Fruit fly (Drosophila melanogaster): ENCODE results near the gene vex.

Gene vex

dm6 chrX:11039788-11040187, at the start of gene vex:
vex (minus strand) TSS chrX:11039901.
- TF ChIP-seq eve (GFP tag; optimal IDR thresholded peaks at IDR 0.05) (no peak), zf30C (GFP tag; optimal IDR thresholded peaks at IDR 0.05) (peak; percentile 26), Jarid2 (GFP tag; optimal IDR thresholded peaks at IDR 0.05) (peak; percentile 35), Adf1 (GFP tag; IDR thresholded peaks at IDR 0.05) (peak; percentile 79), CG15479 (GFP tag; optimal IDR thresholded peaks at IDR 0.05) (peak; percentile 66), ewg (GFP tag; optimal IDR thresholded peaks at IDR 0.05) (peak; percentile 33), Deaf1 (tag; optimal IDR thresholded peaks at IDR 0.05) (peak; percentile 94), tll (GFP tag; optimal IDR thresholded peaks at IDR 0.05) (no peak)

dm6 chrX:11088778-11089340, 49.2 kb upstream of the vex start, which contains the start of gene Vago:
Vago (plus strand) TSS chrX:11089290.
- TF ChIP-seq CG2678 (tag; optimal IDR thresholded peaks at IDR 0.05) (peak; percentile 14), CG5180 (GFP tag; optimal IDR thresholded peaks at IDR 0.05) (no peak), row (GFP tag; IDR thresholded peaks at IDR 0.05) (0 out of 3 replicates have a peak, but pooled peaks have one; percentile 15), CG11695 (GFP tag; IDR thresholded peaks at IDR 0.05) (0 out of 3 replicates have a peak, but pooled peaks have one; percentile 30)

dm6 chrX:11087384-11087783, 47.7 kb upstream of the vex start:
- TF ChIP-seq Fer2 (tag; optimal IDR thresholded peaks at IDR 0.05) (no peak), fd96Cb (tag; optimal IDR thresholded peaks at IDR 0.05) (no peak), slp2 (GFP tag; optimal IDR thresholded peaks at IDR 0.05) (no peak), oc (tag; optimal IDR thresholded peaks at IDR 0.05) (no peak), ken (GFP tag; IDR thresholded peaks at IDR 0.05) (0 out of 3 replicates have a peak, but pooled peaks have one; percentile 22), emc (GFP tag; optimal IDR thresholded peaks at IDR 0.05) (no peak), sob (GFP tag; IDR thresholded peaks at IDR 0.05) (0 out of 2 replicates have a peak, but pooled peaks have one; percentile 12), sqz (GFP tag; optimal IDR thresholded peaks at IDR 0.05) (no peak), unpg (GFP tag; optimal IDR thresholded peaks at IDR 0.05) (peak; percentile 0), Myb (GFP tag; optimal IDR thresholded peaks at IDR 0.05) (no peak), Blimp-1 (GFP tag; optimal IDR thresholded peaks at IDR 0.05) (peak; percentile 17), lab (GFP tag; optimal IDR thresholded peaks at IDR 0.05) (peak; percentile 13), Ets97D (GFP tag; optimal IDR thresholded peaks at IDR 0.05) (peak; percentile 78), CG10321 (GFP tag; IDR thresholded peaks at IDR 0.05) (no peak), gem (tag; optimal IDR thresholded peaks at IDR 0.05) (peak; percentile 37), pan (optimal IDR thresholded peaks at IDR 0.05) (no peak), pan (GFP tag; optimal IDR thresholded peaks at IDR 0.05 in 1 of 2, IDR thresholded peaks at IDR 0.05 in 1 of 2) (peak in 1 of 2 experiments; percentile 42), CG18262 (tag; optimal IDR thresholded peaks at IDR 0.05) (no peak), ci (GFP tag; IDR thresholded peaks at IDR 0.05) (peak; percentile 43; the same call in 1 of the 3 replicates), CG8290 (GFP tag; optimal IDR thresholded peaks at IDR 0.05) (no peak), CG8290 (tag; optimal IDR thresholded peaks at IDR 0.05) (peak in 1 of 2 experiments; percentile 1), CG10565 (GFP tag; optimal IDR thresholded peaks at IDR 0.05) (no peak), CG17328 (GFP tag; IDR thresholded peaks at IDR 0.05) (0 out of 2 replicates have a peak, but pooled peaks have one; percentile 27), Med (GFP tag) (peak; percentile 74), CTCF (GFP tag; optimal IDR thresholded peaks at IDR 0.05) (peak; percentile 6), Sin3A (optimal IDR thresholded peaks at IDR 0.05) (no peak), kay (GFP tag; optimal IDR thresholded peaks at IDR 0.05) (peak; percentile 80), phol (tag; optimal IDR thresholded peaks at IDR 0.05) (no peak), CG6689 (GFP tag; IDR thresholded peaks at IDR 0.05) (no peak), CG6272 (GFP tag; IDR thresholded peaks at IDR 0.05) (no peak), Hmr (GFP tag; optimal IDR thresholded peaks at IDR 0.05) (peak; percentile 0), sens (GFP tag) (peak; percentile 63), Sox102F (GFP tag; optimal IDR thresholded peaks at IDR 0.05) (peak; percentile 29), Kr (GFP tag; optimal IDR thresholded peaks at IDR 0.05) (no peak)

Measured in whole organism, embryonic.